Fruit fly (Drosophila melanogaster) whole organism, wandering third instar larva: Measurements from ENCODE around the gene CG3713.

Experiments
- Abd-B ChIP-seq: fragments of >200 bp; optimal IDR thresholded peaks from 2 replicates; lab custom pipeline; 2017; ENCODE audit warnings: missing biosample characterization, missing genetic modification characterization
- CG9705 ChIP-seq: fragments of 200-800 bp; sonication (Bioruptor generic); optimal IDR thresholded peaks from 2 replicates; lab custom pipeline; 2018; ENCODE audit warnings: missing biosample characterization, mild to moderate bottlenecking, missing genetic modification characterization
- Jra ChIP-seq: sonication (Bioruptor generic); optimal IDR thresholded peaks from 2 replicates; lab custom pipeline; 2016; ENCODE audit warnings: missing biosample characterization, missing genetic modification characterization
- Mio ChIP-seq: sonication (Bioruptor generic); optimal IDR thresholded peaks from 2 replicates; lab custom pipeline; 2016; ENCODE audit warnings: missing biosample characterization, missing genetic modification characterization
- dl ChIP-seq, 2 experiments: fragments of 175-275, 200-275 bp in 1 of 2; fragments of 200-275 bp in 1 of 2; sonication (Bioruptor generic); optimal IDR thresholded peaks; lab custom pipeline; 2018; ENCODE audit warnings: mild to moderate bottlenecking in 2 of 2, missing biosample characterization in 2 of 2, missing genetic modification characterization in 2 of 2, moderate library complexity in 2 of 2; ENCODE audit not compliant: partially characterized antibody in 2 of 2, insufficient read depth in 1 of 2
- dsf ChIP-seq: sonication (Bioruptor generic); optimal IDR thresholded peaks from 2 replicates; lab custom pipeline; 2016; ENCODE audit warnings: missing biosample characterization, missing genetic modification characterization, borderline replicate concordance
- ey ChIP-seq: fragments of 200-800 bp; sonication (Bioruptor generic); optimal IDR thresholded peaks from 2 replicates; lab custom pipeline; 2016; ENCODE audit warnings: missing biosample characterization, missing genetic modification characterization
- fru ChIP-seq: fragments of 200-800 bp; sonication (Bioruptor generic); optimal IDR thresholded peaks from 3 replicates; lab custom pipeline; 2016; ENCODE audit warnings: missing biosample characterization, mild to moderate bottlenecking, missing genetic modification characterization
- h ChIP-seq: fragments of 200-800 bp; sonication (Bioruptor generic); optimal IDR thresholded peaks from 3 replicates; lab custom pipeline; 2016; ENCODE audit warnings: missing biosample characterization, mild to moderate bottlenecking, missing genetic modification characterization
- jim ChIP-seq: fragments of 175-275, 200-325 bp; sonication (Bioruptor generic); optimal IDR thresholded peaks from 2 replicates; lab custom pipeline; 2016; ENCODE audit warnings: missing biosample characterization, mild to moderate bottlenecking, missing genetic modification characterization
- pan ChIP-seq: fragments of >200 bp; optimal IDR thresholded peaks from 2 replicates; lab custom pipeline; 2017
- psq ChIP-seq: fragments of 200-800 bp; sonication (Bioruptor generic); optimal IDR thresholded peaks from 3 replicates; lab custom pipeline; 2017; ENCODE audit warnings: missing biosample characterization, mild to moderate bottlenecking, missing genetic modification characterization, moderate library complexity
- sv ChIP-seq: fragments of 200-800 bp; sonication (Bioruptor generic); optimal IDR thresholded peaks from 3 replicates; lab custom pipeline; 2016; ENCODE audit warnings: missing biosample characterization, missing genetic modification characterization

dm6 chrX:847057-847456 lies at the start of gene CG3713:
- TF ChIP-seq Abd-B (GFP tag; lab: Kevin White, UChicago) (no peak), pan (lab: Kevin White, UChicago) (no peak), dl (GFP tag; optimal IDR thresholded peaks at IDR 0.05; lab: Kevin White, UChicago; ENCODE audit: insufficient read depth in 1 of 2, partially characterized antibody in 2 of 2) (no peak), Jra (GFP tag; lab: Kevin White, UChicago) (no peak), Mio (GFP tag; lab: Kevin White, UChicago) (no peak), sv (GFP tag; lab: Kevin White, UChicago) (no peak), jim (GFP tag; lab: Kevin White, UChicago) (no peak), fru (GFP tag; lab: Kevin White, UChicago) (no peak), dsf (GFP tag; lab: Kevin White, UChicago) (no peak), ey (GFP tag; lab: Kevin White, UChicago) (no peak), h (GFP tag; lab: Kevin White, UChicago) (no peak), CG9705 (GFP tag; lab: Kevin White, UChicago) (no peak), psq (GFP tag; lab: Kevin White, UChicago) (no peak)
